Worm (Caenorhabditis elegans) whole organism, L2 larva: Measurements from ENCODE around the gene str-7.

ENCODE experiments used
- F13H6.1 ChIP-seq: sonication (generic microtip); optimal IDR thresholded peaks from 2 replicates; lab custom pipeline; 2016; ENCODE audit warnings: missing genetic modification characterization, missing compliant biosample characterization
- R02D3.7 ChIP-seq: fragments of 150-350 bp; optimal IDR thresholded peaks from 2 replicates; lab custom pipeline; 2014; ENCODE audit warnings: missing biosample characterization, missing genetic modification characterization
- Y55F3AM.14 ChIP-seq: fragments of 200-800 bp; sonication (Bioruptor generic); optimal IDR thresholded peaks from 2 replicates; lab custom pipeline; 2018; ENCODE audit warnings: mild to moderate bottlenecking, missing genetic modification characterization, missing compliant biosample characterization
- ZK546.5 ChIP-seq: sonication (generic microtip); optimal IDR thresholded peaks from 2 replicates; lab custom pipeline; 2017; ENCODE audit warnings: missing biosample characterization, missing genetic modification characterization
- alr-1 ChIP-seq: fragments of 150-350 bp; optimal IDR thresholded peaks from 2 replicates; lab custom pipeline; 2014; ENCODE audit warnings: missing biosample characterization, missing genetic modification characterization
- aly-2 ChIP-seq: fragments of 150-350 bp; optimal IDR thresholded peaks from 2 replicates; lab custom pipeline; 2014; ENCODE audit warnings: missing biosample characterization, missing genetic modification characterization
- ama-1 ChIP-seq: fragments of 150-350 bp; optimal IDR thresholded peaks from 2 replicates; lab custom pipeline; 2018; ENCODE audit warnings: inconsistent platforms
- blmp-1 ChIP-seq: sonication (generic microtip); optimal IDR thresholded peaks from 2 replicates; lab custom pipeline; 2017; ENCODE audit warnings: missing genetic modification characterization, mild to moderate bottlenecking, missing compliant biosample characterization, antibody characterized with exemption, moderate library complexity; ENCODE audit not compliant: insufficient read depth
- ceh-16 ChIP-seq: fragments of 150-350 bp; optimal IDR thresholded peaks from 2 replicates; lab custom pipeline; 2014; ENCODE audit warnings: missing biosample characterization, missing genetic modification characterization
- ceh-82 ChIP-seq: fragments of 150-350 bp; optimal IDR thresholded peaks from 2 replicates; lab custom pipeline; 2014; ENCODE audit warnings: missing biosample characterization, missing genetic modification characterization
- crh-2 ChIP-seq: sonication (generic microtip); optimal IDR thresholded peaks from 2 replicates; lab custom pipeline; 2017; ENCODE audit warnings: missing biosample characterization, missing genetic modification characterization
- dmd-4 ChIP-seq: sonication (generic microtip); optimal IDR thresholded peaks from 2 replicates; lab custom pipeline; 2017; ENCODE audit warnings: missing biosample characterization, missing genetic modification characterization
- egl-27 ChIP-seq: sonication (generic microtip); optimal IDR thresholded peaks from 3 replicates; lab custom pipeline; 2017; ENCODE audit warnings: missing biosample characterization, missing genetic modification reagents, missing genetic modification characterization
- elt-1 ChIP-seq: fragments of 150-350 bp; optimal IDR thresholded peaks from 2 replicates; lab custom pipeline; 2014; ENCODE audit warnings: missing biosample characterization, missing genetic modification characterization
- elt-3 ChIP-seq: sonication (generic microtip); optimal IDR thresholded peaks from 2 replicates; lab custom pipeline; 2017; ENCODE audit warnings: missing biosample characterization, missing genetic modification characterization
- fos-1 ChIP-seq: fragments of 150-350 bp; optimal IDR thresholded peaks from 2 replicates; lab custom pipeline; 2014; ENCODE audit warnings: missing biosample characterization, missing genetic modification characterization
- lin-11 ChIP-seq: fragments of 150-350 bp; sonication (generic microtip); optimal IDR thresholded peaks from 2 replicates; lab custom pipeline; 2014; ENCODE audit warnings: missing biosample characterization, missing genetic modification characterization, inconsistent platforms, mixed read lengths
- lin-39 ChIP-seq: fragments of 150-350 bp; optimal IDR thresholded peaks from 2 replicates; lab custom pipeline; 2014; ENCODE audit warnings: missing biosample characterization, missing genetic modification reagents, missing genetic modification characterization
- mdl-1 ChIP-seq, 2 experiments: fragments of 150-350 bp in 1 of 2; sonication (generic microtip) in 1 of 2; optimal IDR thresholded peaks; 2 replicates each; lab custom pipeline; 2017; ENCODE audit warnings: missing biosample characterization in 2 of 2, missing genetic modification characterization in 2 of 2
- nhr-11 ChIP-seq: fragments of 150-350 bp; optimal IDR thresholded peaks from 2 replicates; lab custom pipeline; 2014; ENCODE audit warnings: missing biosample characterization, missing genetic modification characterization
- nhr-12 ChIP-seq: fragments of 150-350 bp; optimal IDR thresholded peaks from 2 replicates; lab custom pipeline; 2014; ENCODE audit warnings: missing biosample characterization, missing genetic modification characterization
- nhr-21 ChIP-seq: fragments of 150-350 bp; optimal IDR thresholded peaks from 2 replicates; lab custom pipeline; 2014; ENCODE audit warnings: missing biosample characterization, missing genetic modification characterization
- nhr-23 ChIP-seq: fragments of 150-350 bp; optimal IDR thresholded peaks from 2 replicates; lab custom pipeline; 2014; ENCODE audit warnings: missing biosample characterization, missing genetic modification reagents, missing genetic modification characterization
- nhr-237 ChIP-seq: fragments of 150-350 bp; optimal IDR thresholded peaks from 2 replicates; lab custom pipeline; 2014; ENCODE audit warnings: missing biosample characterization, missing genetic modification characterization
- nhr-6 ChIP-seq: fragments of 150-350 bp; optimal IDR thresholded peaks from 2 replicates; lab custom pipeline; 2014; ENCODE audit warnings: missing biosample characterization, missing genetic modification characterization
- nhr-77 ChIP-seq: fragments of 150-350 bp; optimal IDR thresholded peaks from 2 replicates; lab custom pipeline; 2014; ENCODE audit warnings: missing biosample characterization, missing genetic modification characterization
- peb-1 ChIP-seq: fragments of 150-350 bp; optimal IDR thresholded peaks from 2 replicates; lab custom pipeline; 2014; ENCODE audit warnings: missing biosample characterization, missing genetic modification characterization
- skn-1 ChIP-seq: sonication (generic microtip); optimal IDR thresholded peaks from 2 replicates; lab custom pipeline; 2017; ENCODE audit warnings: missing biosample characterization, missing genetic modification characterization
- sma-3 ChIP-seq: sonication (generic microtip); optimal IDR thresholded peaks from 2 replicates; lab custom pipeline; 2016; ENCODE audit warnings: missing genetic modification reagents, missing genetic modification characterization, missing compliant biosample characterization
- sma-9 ChIP-seq, 2 experiments: fragments of 150-350 bp in 1 of 2; sonication (generic microtip) in 1 of 2; optimal IDR thresholded peaks; 2 replicates each; lab custom pipeline; 2014 to 2016; ENCODE audit warnings: missing genetic modification characterization in 2 of 2, mild to moderate bottlenecking in 1 of 2, missing biosample characterization in 1 of 2, missing compliant biosample characterization in 1 of 2, missing genetic modification reagents in 1 of 2, moderate library complexity in 1 of 2
- snpc-4 ChIP-seq: fragments of 150-350 bp; optimal IDR thresholded peaks from 2 replicates; lab custom pipeline; 2014; ENCODE audit warnings: missing biosample characterization, missing genetic modification characterization

The str-7 gene

DNA sequence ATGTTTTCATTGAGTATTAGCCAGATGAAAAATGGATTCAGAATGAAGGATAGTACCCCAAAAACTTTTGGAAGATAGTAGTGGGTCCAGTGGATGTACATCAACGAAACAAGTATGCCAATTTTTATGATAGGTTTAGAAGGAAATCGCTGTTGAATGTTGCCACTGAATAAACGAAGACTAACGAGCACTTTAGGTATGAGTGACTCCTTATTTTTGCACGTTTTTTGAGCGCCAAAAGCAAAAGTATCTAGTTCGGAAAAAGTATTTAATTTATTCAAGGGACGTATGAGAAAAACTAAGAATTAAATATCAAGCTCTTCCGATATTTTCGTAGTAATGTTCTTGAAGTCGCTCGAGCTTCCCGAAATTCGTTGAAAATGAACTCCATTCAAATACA, 25.5 kb downstream of the str-7 start, which contains the start of gene srj-10:
Gene srj-10, minus strand, starts transcription at position 101 of the 400 bp plus-strand sequence.
- TF ChIP-seq sma-9 (GFP tag; optimal IDR thresholded peaks at IDR 0.05; lab: Kevin White, UChicago) (no peak), sma-9 (tag; optimal IDR thresholded peaks at IDR 0.05; lab: Kevin White, UChicago) (no peak), egl-27 (tag; lab: Kevin White, UChicago) (no peak), alr-1 (tag; lab: Kevin White, UChicago) (no peak), crh-2 (no peak), fos-1 (tag; lab: Kevin White, UChicago) (no peak), lin-39 (tag; lab: Kevin White, UChicago) (no peak), skn-1 (no peak), nhr-77 (no peak), F13H6.1 (no peak), ZK546.5 (tag; lab: Kevin White, UChicago) (no peak), snpc-4 (tag; lab: Kevin White, UChicago) (no peak)

ce11 chrV:16071167-16071566, 28.2 kb downstream of the str-7 start, which contains the start of gene nhr-176:
nhr-176 (plus strand) TSS chrV:16071325.
- TF ChIP-seq fos-1 (tag; lab: Kevin White, UChicago) (peak; percentile 9), ZK546.5 (tag; lab: Kevin White, UChicago) (no peak)

DNA sequence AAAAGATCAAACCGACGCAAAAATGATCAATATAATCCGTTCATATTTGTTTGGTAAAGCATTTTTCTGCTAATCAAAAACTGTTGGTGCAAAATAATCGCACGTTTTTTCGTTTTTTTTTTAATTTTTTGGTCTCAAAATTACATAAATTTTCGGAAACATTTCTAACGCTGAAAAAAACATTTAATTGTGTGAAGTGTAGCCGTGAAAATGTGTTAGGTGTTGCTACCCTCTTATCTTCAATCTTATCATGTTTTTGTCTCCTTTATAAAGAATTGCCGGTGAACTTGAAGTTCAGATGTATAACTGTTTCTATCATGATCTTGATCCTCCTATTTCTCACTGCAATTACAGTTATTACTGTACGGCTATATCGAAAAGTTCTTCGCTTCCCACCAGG, 30.4 kb downstream of the str-7 start, which contains the start of gene cyp-35D1:
Gene cyp-35D1, plus strand, starts transcription at position 301 of the 400 bp plus-strand sequence.
- TF ChIP-seq ceh-82 (no peak), elt-3 (tag; lab: Kevin White, UChicago) (no peak), ceh-16 (tag; lab: Kevin White, UChicago) (no peak), ZK546.5 (tag; lab: Kevin White, UChicago) (no peak), R02D3.7 (tag; lab: Kevin White, UChicago) (no peak), nhr-6 (tag; lab: Kevin White, UChicago) (no peak), elt-1 (tag; lab: Kevin White, UChicago) (no peak), blmp-1 (tag; lab: Kevin White, UChicago) (no peak), lin-11 (no peak), nhr-237 (tag; lab: Kevin White, UChicago) (no peak), Y55F3AM.14 (no peak), dmd-4 (tag; lab: Kevin White, UChicago) (no peak)

ce11 chrV:16062788-16063187, 36.6 kb downstream of the str-7 start, which contains the start of gene F14H3.14:
F14H3.14 (minus strand) TSS chrV:16062888.
- TF ChIP-seq nhr-21 = no peak
- TF ChIP-seq ama-1 (lab: Kevin White, UChicago) = no peak
- no peak for TF ChIP-seq nhr-77
- no peak for TF ChIP-seq alr-1 (tag; lab: Kevin White, UChicago)
- TF ChIP-seq blmp-1 (tag; lab: Kevin White, UChicago) = no peak
- TF ChIP-seq snpc-4 (tag; lab: Kevin White, UChicago) = no peak
- TF ChIP-seq mdl-1 (tag; optimal IDR thresholded peaks at IDR 0.05; lab: Kevin White, UChicago) = no peak
- no peak for TF ChIP-seq nhr-237 (tag; lab: Kevin White, UChicago)
- TF ChIP-seq, all 48 proteins: peak for 0

DNA sequence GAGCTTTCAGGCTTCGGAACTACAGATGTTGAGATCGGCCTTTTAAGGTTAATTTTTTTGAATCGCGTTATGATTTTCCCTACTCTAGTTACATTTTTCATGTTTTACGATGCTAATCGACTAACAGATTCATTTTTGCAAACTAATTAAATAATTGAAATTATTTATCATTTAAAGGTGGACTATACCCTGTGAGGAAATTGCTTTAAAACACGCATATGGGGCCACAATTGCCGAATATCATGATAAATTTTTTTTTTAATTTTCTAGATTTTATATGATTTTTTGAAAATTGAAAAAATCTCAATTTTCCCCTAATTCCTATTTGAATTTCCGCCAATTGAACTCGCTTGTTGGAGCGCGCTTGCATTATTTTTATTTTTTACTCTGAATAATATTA, 37.3 kb downstream of the str-7 start, which contains the start of gene fbxa-100:
Gene fbxa-100, minus strand, starts transcription at position 101 of the 400 bp plus-strand sequence.
- TF ChIP-seq dmd-4 (tag; lab: Kevin White, UChicago) (no peak), alr-1 (tag; lab: Kevin White, UChicago) (no peak), fos-1 (tag; lab: Kevin White, UChicago) (no peak), Y55F3AM.14 (no peak), aly-2 (tag; lab: Kevin White, UChicago) (no peak), nhr-12 (tag; lab: Kevin White, UChicago) (no peak), peb-1 (tag; lab: Kevin White, UChicago) (no peak), sma-3 (GFP tag; lab: Kevin White, UChicago) (no peak), skn-1 (no peak), ceh-16 (tag; lab: Kevin White, UChicago) (no peak), R02D3.7 (tag; lab: Kevin White, UChicago) (no peak), ama-1 (lab: Kevin White, UChicago) (no peak)

DNA sequence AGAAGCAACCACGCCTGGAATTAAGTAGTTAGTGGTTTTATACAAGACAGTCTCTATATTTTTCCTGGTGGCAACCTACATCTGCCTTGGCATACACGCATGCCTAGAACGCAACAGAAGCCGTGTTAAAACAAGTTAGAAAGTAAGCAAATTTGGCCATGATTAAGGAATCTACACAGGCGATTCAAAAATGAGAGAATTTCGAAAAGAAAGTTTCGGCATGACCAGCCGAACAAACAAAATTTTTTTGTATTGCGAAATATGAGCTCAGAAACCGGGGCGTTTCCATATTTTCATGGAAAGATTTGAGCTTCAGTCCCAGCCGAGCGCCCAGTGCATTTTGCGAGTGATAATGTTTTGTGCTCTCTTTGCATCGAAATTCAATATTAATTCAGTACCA, 39.2 kb downstream of the str-7 start, which contains the start of gene F14H3.15:
Gene F14H3.15, minus strand, starts transcription at position 101 of the 400 bp plus-strand sequence.
- TF ChIP-seq nhr-23 (tag; lab: Kevin White, UChicago) (no peak), fos-1 (tag; lab: Kevin White, UChicago) (no peak), nhr-11 (no peak)
